Worm (Caenorhabditis elegans) whole organism, L1 larva: ENCODE results near the gene srz-82.
A peak's percentile ranks its signal among the peaks of the same experiment; 100 is the strongest.

Source experiments
- C04F5.9 ChIP-seq: sonication (generic microtip); optimal IDR thresholded peaks from 2 replicates; lab custom pipeline; 2016; ENCODE audit warnings: missing genetic modification characterization, missing compliant biosample characterization
- C34B4.2 ChIP-seq: sonication (generic microtip); optimal IDR thresholded peaks from 2 replicates; lab custom pipeline; 2017; ENCODE audit warnings: mild to moderate bottlenecking, missing genetic modification characterization, missing compliant biosample characterization
- F16B12.6 ChIP-seq: fragments of 150-350 bp; optimal IDR thresholded peaks from 2 replicates; lab custom pipeline; 2014; ENCODE audit warnings: missing biosample characterization, missing genetic modification characterization
- alr-1 ChIP-seq: fragments of 200-800 bp; sonication (Bioruptor generic); optimal IDR thresholded peaks from 2 replicates; lab custom pipeline; 2018; ENCODE audit warnings: borderline replicate concordance, mild to moderate bottlenecking, missing genetic modification characterization, missing compliant biosample characterization
- ceh-63 ChIP-seq: fragments of 200-800 bp; sonication (Bioruptor generic); optimal IDR thresholded peaks from 2 replicates; lab custom pipeline; 2018; ENCODE audit warnings: mild to moderate bottlenecking, missing genetic modification characterization, missing compliant biosample characterization
- ceh-88 ChIP-seq: fragments of 200-800 bp; sonication (Bioruptor generic); IDR thresholded peaks from 2 replicates; pipeline ENCODE4 v1.3.6; 2022; ENCODE audit warnings: missing genetic modification characterization, missing compliant biosample characterization
- efl-1 ChIP-seq, 4 experiments: fragments of 150-350 bp; optimal IDR thresholded peaks in 3 of 4; peaks in 1 of 4; 1 replicate in 1 of 4; 2 replicates in 3 of 4; lab custom pipeline; 2014; ENCODE audit warnings: missing biosample characterization in 2 of 4, missing genetic modification characterization in 2 of 4, missing genetic modification reagents in 2 of 4
- efl-3 ChIP-seq: fragments of 200-800 bp; sonication (Bioruptor generic); optimal IDR thresholded peaks from 2 replicates; lab custom pipeline; 2018; ENCODE audit warnings: mild to moderate bottlenecking, missing genetic modification characterization, missing compliant biosample characterization
- elt-2 ChIP-seq: sonication (generic microtip); optimal IDR thresholded peaks from 2 replicates; lab custom pipeline; 2016; ENCODE audit warnings: missing genetic modification characterization, mild to moderate bottlenecking, inconsistent platforms, missing compliant biosample characterization, missing genetic modification reagents
- elt-3 ChIP-seq, 6 experiments: fragments of 150-350 bp in 1 of 6; sonication (generic microtip); optimal IDR thresholded peaks; 2 replicates each; lab custom pipeline; 2017 to 2018; ENCODE audit warnings: missing biosample characterization in 6 of 6, missing genetic modification characterization in 6 of 6, inconsistent platforms in 1 of 6
- fkh-10 ChIP-seq: sonication (generic microtip); optimal IDR thresholded peaks from 2 replicates; lab custom pipeline; 2017; ENCODE audit warnings: missing biosample characterization, missing genetic modification reagents, missing genetic modification characterization
- fkh-4 ChIP-seq: sonication (generic microtip); optimal IDR thresholded peaks from 2 replicates; lab custom pipeline; 2016; ENCODE audit warnings: missing compliant biosample characterization, missing genetic modification characterization, borderline replicate concordance
- fkh-8 ChIP-seq: sonication (generic microtip); optimal IDR thresholded peaks from 2 replicates; lab custom pipeline; 2016; ENCODE audit warnings: mild to moderate bottlenecking, missing genetic modification characterization, missing compliant biosample characterization
- fos-1 ChIP-seq: fragments of 150-350 bp; optimal IDR thresholded peaks from 2 replicates; lab custom pipeline; 2014; ENCODE audit warnings: missing biosample characterization, missing genetic modification characterization
- grh-1 ChIP-seq: fragments of 200-800 bp; sonication (Bioruptor generic); IDR thresholded peaks from 2 replicates; pipeline ENCODE4 v1.3.6; 2022; ENCODE audit warnings: missing genetic modification reagents, missing genetic modification characterization, missing compliant biosample characterization
- hlh-17 ChIP-seq: fragments of 200-800 bp; sonication (Bioruptor generic); optimal IDR thresholded peaks from 2 replicates; lab custom pipeline; 2018; ENCODE audit warnings: missing genetic modification characterization, mild to moderate bottlenecking, missing compliant biosample characterization, moderate library complexity, borderline replicate concordance
- hlh-4 ChIP-seq: sonication (generic microtip); optimal IDR thresholded peaks from 2 replicates; lab custom pipeline; 2016; ENCODE audit warnings: mild to moderate bottlenecking, missing genetic modification characterization, missing compliant biosample characterization
- irx-1 ChIP-seq: sonication (generic microtip); optimal IDR thresholded peaks from 2 replicates; lab custom pipeline; 2016; ENCODE audit warnings: missing genetic modification characterization, missing compliant biosample characterization
- isw-1 ChIP-seq: fragments of 200-800 bp; sonication (Bioruptor generic); IDR thresholded peaks from 2 replicates; pipeline ENCODE4 v1.3.6; 2022; ENCODE audit warnings: missing genetic modification characterization, missing compliant biosample characterization
- jun-1 ChIP-seq: fragments of 150-350 bp; optimal IDR thresholded peaks from 2 replicates; lab custom pipeline; 2014; ENCODE audit warnings: missing biosample characterization, missing genetic modification reagents, missing genetic modification characterization
- lin-13 ChIP-seq: fragments of 150-350 bp; optimal IDR thresholded peaks from 2 replicates; lab custom pipeline; 2014; ENCODE audit warnings: missing biosample characterization, missing genetic modification reagents, missing genetic modification characterization
- lin-14 ChIP-seq: fragments of 200-800 bp; sonication (Bioruptor generic); optimal IDR thresholded peaks from 2 replicates; lab custom pipeline; 2018; ENCODE audit warnings: mild to moderate bottlenecking, missing genetic modification characterization, moderate library complexity, missing compliant biosample characterization
- lin-15B ChIP-seq: fragments of 150-350 bp; sonication (generic microtip); optimal IDR thresholded peaks from 3 replicates; lab custom pipeline; 2014; ENCODE audit warnings: missing biosample characterization, missing genetic modification characterization
- lin-39 ChIP-seq: fragments of 150-350 bp; optimal IDR thresholded peaks from 2 replicates; lab custom pipeline; 2014; ENCODE audit warnings: missing biosample characterization, missing genetic modification reagents, missing genetic modification characterization
- lsy-2 ChIP-seq, 2 experiments: fragments of 150-350 bp; optimal IDR thresholded peaks; 2 replicates each; lab custom pipeline; 2014; ENCODE audit warnings: missing biosample characterization in 2 of 2, missing genetic modification characterization in 2 of 2
- mab-9 ChIP-seq: fragments of 200-800 bp; sonication (Bioruptor generic); IDR thresholded peaks from 2 replicates; pipeline ENCODE4 v1.3.6; 2022; ENCODE audit warnings: missing genetic modification reagents, missing genetic modification characterization, missing compliant biosample characterization
- mdl-1 ChIP-seq, 2 experiments: fragments of 150-350 bp; optimal IDR thresholded peaks; 2 replicates each; lab custom pipeline; 2014 to 2017; ENCODE audit warnings: missing biosample characterization in 2 of 2, missing genetic modification characterization in 2 of 2, inconsistent platforms in 1 of 2
- mep-1 ChIP-seq: fragments of 150-350 bp; optimal IDR thresholded peaks from 2 replicates; lab custom pipeline; 2014; ENCODE audit warnings: missing biosample characterization, missing genetic modification characterization
- nhr-12 ChIP-seq: sonication (generic microtip); optimal IDR thresholded peaks from 2 replicates; lab custom pipeline; 2017; ENCODE audit warnings: missing biosample characterization, missing genetic modification characterization
- nhr-28 ChIP-seq: fragments of 150-350 bp; optimal IDR thresholded peaks from 2 replicates; lab custom pipeline; 2014; ENCODE audit warnings: missing biosample characterization, missing genetic modification characterization
- nhr-47 ChIP-seq: sonication (generic microtip); optimal IDR thresholded peaks from 2 replicates; lab custom pipeline; 2016; ENCODE audit warnings: mild to moderate bottlenecking, missing genetic modification characterization, moderate library complexity, missing compliant biosample characterization
- nhr-71 ChIP-seq: sonication (generic microtip); optimal IDR thresholded peaks from 2 replicates; lab custom pipeline; 2016; ENCODE audit warnings: mild to moderate bottlenecking, missing genetic modification characterization, moderate library complexity, missing compliant biosample characterization
- nhr-77 ChIP-seq: fragments of 150-350 bp; optimal IDR thresholded peaks from 2 replicates; lab custom pipeline; 2014; ENCODE audit warnings: missing biosample characterization, missing genetic modification characterization
- nhr-84 ChIP-seq: sonication (generic microtip); optimal IDR thresholded peaks from 2 replicates; lab custom pipeline; 2017; ENCODE audit warnings: missing biosample characterization, missing genetic modification characterization
- nhr-85 ChIP-seq: sonication (generic microtip); peaks from one replicate; lab custom pipeline; 2016; ENCODE audit warnings: missing genetic modification characterization, inconsistent platforms, missing compliant biosample characterization
- nhr-90 ChIP-seq: sonication (generic microtip); optimal IDR thresholded peaks from 2 replicates; lab custom pipeline; 2016; ENCODE audit warnings: mild to moderate bottlenecking, missing genetic modification characterization, missing compliant biosample characterization; ENCODE audit not compliant: poor library complexity
- pag-3 ChIP-seq: sonication (generic microtip); optimal IDR thresholded peaks from 2 replicates; lab custom pipeline; 2017; ENCODE audit warnings: missing genetic modification characterization, mild to moderate bottlenecking, missing compliant biosample characterization, antibody characterized with exemption, borderline replicate concordance; ENCODE audit not compliant: insufficient read depth
- pax-3 ChIP-seq: fragments of 200-800 bp; sonication (Bioruptor generic); optimal IDR thresholded peaks from 2 replicates; lab custom pipeline; 2018; ENCODE audit warnings: mild to moderate bottlenecking, missing genetic modification characterization, moderate library complexity, missing compliant biosample characterization
- snpc-4 ChIP-seq: fragments of 150-350 bp; optimal IDR thresholded peaks from 2 replicates; lab custom pipeline; 2014; ENCODE audit warnings: missing biosample characterization, missing genetic modification characterization
- sox-4 ChIP-seq: sonication (generic microtip); optimal IDR thresholded peaks from 2 replicates; lab custom pipeline; 2016; ENCODE audit warnings: missing genetic modification characterization, missing compliant biosample characterization
- sptf-1 ChIP-seq: fragments of 150-350 bp; optimal IDR thresholded peaks from 2 replicates; lab custom pipeline; 2014; ENCODE audit warnings: missing biosample characterization, missing genetic modification characterization
- sup-37 ChIP-seq: fragments of 200-800 bp; sonication (Bioruptor generic); optimal IDR thresholded peaks from 2 replicates; lab custom pipeline; 2018; ENCODE audit warnings: mild to moderate bottlenecking, missing genetic modification characterization, missing compliant biosample characterization
- swsn-7 ChIP-seq: sonication (generic microtip); optimal IDR thresholded peaks from 2 replicates; lab custom pipeline; 2016; ENCODE audit warnings: missing genetic modification characterization, missing compliant biosample characterization
- tbx-2 ChIP-seq: sonication (generic microtip); optimal IDR thresholded peaks from 2 replicates; lab custom pipeline; 2016; ENCODE audit warnings: missing genetic modification characterization, missing compliant biosample characterization
- unc-130 ChIP-seq: fragments of 150-350 bp; optimal IDR thresholded peaks from 2 replicates; lab custom pipeline; 2017; ENCODE audit warnings: missing biosample characterization, missing genetic modification characterization, inconsistent platforms
- unc-30 ChIP-seq: sonication (generic microtip); optimal IDR thresholded peaks from 2 replicates; lab custom pipeline; 2017; ENCODE audit warnings: missing biosample characterization, missing genetic modification characterization
- vab-15 ChIP-seq: sonication (generic microtip); optimal IDR thresholded peaks from 2 replicates; lab custom pipeline; 2017; ENCODE audit warnings: missing genotype, mild to moderate bottlenecking, missing genetic modification characterization, missing compliant biosample characterization
- zag-1 ChIP-seq: fragments of 150-350 bp; optimal IDR thresholded peaks from 2 replicates; lab custom pipeline; 2014; ENCODE audit warnings: missing biosample characterization, missing genetic modification characterization
- zip-4 ChIP-seq: fragments of 200-800 bp; sonication (Bioruptor generic); optimal IDR thresholded peaks from 2 replicates; lab custom pipeline; 2018; ENCODE audit warnings: mild to moderate bottlenecking, missing genetic modification characterization, moderate library complexity, missing compliant biosample characterization

srz-82 gene

DNA sequence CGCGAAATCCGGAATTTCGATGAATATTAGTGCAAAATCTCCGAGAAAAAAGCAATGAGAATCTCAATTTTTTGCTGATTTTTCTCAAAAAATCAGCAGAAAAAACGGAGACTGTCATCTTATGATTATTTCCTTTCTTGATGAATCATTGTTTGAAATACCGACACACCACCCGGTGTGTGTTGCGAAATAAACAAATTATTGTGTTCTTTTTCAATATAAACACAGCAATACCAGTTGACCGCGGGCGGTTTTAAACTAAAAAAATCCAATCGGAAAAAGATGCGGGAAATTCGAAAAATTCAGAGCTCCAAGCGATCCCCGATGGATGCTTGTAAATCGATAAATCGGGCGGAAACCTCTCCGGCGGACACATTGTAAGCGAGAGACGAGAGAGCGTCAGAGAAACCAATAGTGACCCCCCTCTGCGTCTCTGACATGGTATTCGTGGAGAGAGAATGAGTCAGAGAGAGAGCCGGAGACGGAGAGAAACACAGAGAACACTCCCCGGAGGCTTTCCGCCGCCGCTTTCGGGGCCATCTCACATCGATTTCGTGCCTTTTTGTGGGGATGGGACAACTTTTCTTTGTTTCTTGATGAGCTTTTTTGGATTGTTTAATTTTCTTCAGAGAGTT, 32.8 kb downstream of the srz-82 start (continued):
- no peak for TF ChIP-seq elt-3 (tag; optimal IDR thresholded peaks at IDR 0.05; lab: Kevin White, UChicago)
- peak; percentile 63 for TF ChIP-seq swsn-7 (tag; lab: Kevin White, UChicago)
- peak; percentile 18 for TF ChIP-seq isw-1 (GFP tag; lab: Robert Waterston, UW)
- peak; percentile 66 for TF ChIP-seq nhr-71 (tag; lab: Kevin White, UChicago)
- peak; percentile 34 to 70 for TF ChIP-seq lsy-2 (tag; optimal IDR thresholded peaks at IDR 0.05; lab: Kevin White, UChicago)
- no peak for TF ChIP-seq vab-15 (tag; lab: Kevin White, UChicago)
- no peak for TF ChIP-seq lin-15B (tag; lab: Kevin White, UChicago)
- TF ChIP-seq hlh-4 (tag; lab: Kevin White, UChicago): no peak
- TF ChIP-seq elt-2 (tag; lab: Kevin White, UChicago): no peak
- no peak for TF ChIP-seq pax-3
- TF ChIP-seq alr-1 (tag; lab: Kevin White, UChicago): no peak
- no peak for TF ChIP-seq fkh-10 (GFP tag; lab: Kevin White, UChicago)
- TF ChIP-seq sox-4: no peak
- no peak for TF ChIP-seq mab-9 (GFP tag; lab: Robert Waterston, UW)
- TF ChIP-seq snpc-4 (tag; lab: Kevin White, UChicago): no peak
- no peak for TF ChIP-seq F16B12.6
- no peak for TF ChIP-seq pag-3
- TF ChIP-seq zip-4 (GFP tag; lab: Kevin White, UChicago): peak; percentile 50
- TF ChIP-seq lin-14 (GFP tag; lab: Kevin White, UChicago): peak; percentile 87
- TF ChIP-seq C34B4.2 (tag; lab: Kevin White, UChicago): no peak
- TF ChIP-seq unc-130 (tag; lab: Kevin White, UChicago): no peak
- no peak for TF ChIP-seq ceh-88 (GFP tag; lab: Robert Waterston, UW)
- peak; percentile 61 to 71 for TF ChIP-seq efl-1 (optimal IDR thresholded peaks at IDR 0.05; lab: Kevin White, UChicago)
- TF ChIP-seq efl-1 (GFP tag; optimal IDR thresholded peaks at IDR 0.05 in 1 of 2; lab: Kevin White, UChicago): peak; percentile 49 to 96
- no peak for TF ChIP-seq efl-3 (GFP tag; lab: Kevin White, UChicago)
- TF ChIP-seq nhr-85 (tag; lab: Kevin White, UChicago): no peak
- TF ChIP-seq grh-1 (GFP tag; lab: Robert Waterston, UW): no peak
- TF ChIP-seq tbx-2 (tag; lab: Kevin White, UChicago): peak; percentile 38
- no peak for TF ChIP-seq fkh-4
- peak; percentile 40 for TF ChIP-seq fos-1 (tag; lab: Kevin White, UChicago)
- no peak for TF ChIP-seq sup-37 (GFP tag; lab: Kevin White, UChicago)
- no peak for TF ChIP-seq nhr-28
- TF ChIP-seq C04F5.9 (tag; lab: Kevin White, UChicago): no peak
- no peak for TF ChIP-seq zag-1
- TF ChIP-seq jun-1 (tag; lab: Kevin White, UChicago): peak; percentile 58
- TF ChIP-seq unc-30 (tag; lab: Kevin White, UChicago): no peak
- no peak for TF ChIP-seq nhr-84
- TF ChIP-seq fkh-8 (tag; lab: Kevin White, UChicago): peak; percentile 37
- TF ChIP-seq hlh-17 (GFP tag; lab: Kevin White, UChicago): no peak
- TF ChIP-seq nhr-77 (tag; lab: Kevin White, UChicago): peak; percentile 35
- TF ChIP-seq mdl-1 (tag; optimal IDR thresholded peaks at IDR 0.05; lab: Kevin White, UChicago): peak in 1 of 2 experiments; percentile 4
- TF ChIP-seq mep-1 (tag; lab: Kevin White, UChicago): peak; percentile 25
- peak; percentile 14 for TF ChIP-seq lin-13 (GFP tag; lab: Kevin White, UChicago)
- peak; percentile 55 for TF ChIP-seq nhr-47 (tag; lab: Kevin White, UChicago)
- no peak for TF ChIP-seq lin-39 (tag; lab: Kevin White, UChicago)
- TF ChIP-seq irx-1 (tag; lab: Kevin White, UChicago): no peak
- no peak for TF ChIP-seq nhr-12 (tag; lab: Kevin White, UChicago)
- TF ChIP-seq nhr-90 (tag; lab: Kevin White, UChicago): no peak
- TF ChIP-seq ceh-63 (GFP tag; lab: Kevin White, UChicago): no peak
- TF ChIP-seq sptf-1 (tag; lab: Kevin White, UChicago): no peak
